Fruit fly (Drosophila melanogaster): ENCODE data around the gene Pitslre.
A peak's percentile ranks its signal among the peaks of the same experiment; 100 is the strongest.

Pitslre gene

DNA sequence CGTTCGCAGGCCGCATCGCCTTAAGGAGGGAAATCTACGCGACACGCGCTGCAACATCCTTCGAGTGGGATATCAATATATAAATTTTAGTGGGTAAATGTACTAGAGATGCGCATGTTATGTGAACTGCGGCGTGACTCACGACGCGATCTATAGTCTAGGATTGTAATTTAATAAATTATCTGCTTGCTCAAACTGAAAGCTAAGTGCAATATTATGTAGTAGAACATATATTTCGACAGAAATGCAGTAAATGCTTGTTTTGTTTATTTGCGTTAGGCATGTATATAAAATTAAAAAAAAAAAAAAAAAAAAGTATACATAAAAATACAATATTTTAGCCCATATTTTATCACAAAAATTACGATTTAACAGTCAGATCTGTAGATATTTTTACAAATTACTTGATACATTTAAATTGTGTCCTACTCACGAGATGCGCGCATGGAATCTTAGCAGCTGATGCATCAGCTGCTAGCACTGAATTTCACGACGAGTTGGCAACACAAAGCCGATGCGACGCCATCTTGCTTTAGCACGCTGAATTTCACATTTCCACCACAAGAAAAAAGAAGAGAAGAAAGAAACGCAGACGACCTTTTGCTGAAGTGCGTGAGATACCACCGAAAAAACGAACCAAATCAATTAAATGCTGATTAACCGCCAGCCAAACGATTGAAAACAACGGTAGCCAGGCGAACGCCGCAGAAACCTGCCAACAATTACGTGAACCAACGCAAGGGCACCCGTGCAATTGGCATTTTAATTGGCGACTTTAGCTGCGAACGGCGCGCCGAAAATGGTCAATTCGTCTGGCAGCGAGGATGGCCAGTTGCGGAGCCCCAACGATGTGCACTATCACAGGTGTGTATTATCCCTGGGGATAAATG is at the start of gene Pitslre, which contains the start of gene CG4042 (continued):
- TF ChIP-seq Abd-B (GFP tag; optimal IDR thresholded peaks at IDR 0.05) (no peak), crol (GFP tag; IDR thresholded peaks at IDR 0.05) (no peak), zfh2 (GFP tag; optimal IDR thresholded peaks at IDR 0.05) (no peak), dimm (GFP tag; IDR thresholded peaks at IDR 0.05) (no peak), CG17612 (GFP tag; IDR thresholded peaks at IDR 0.05) (no peak), shn (GFP tag; optimal IDR thresholded peaks at IDR 0.05) (peak; percentile 19), CG2120 (GFP tag; optimal IDR thresholded peaks at IDR 0.05) (peak; percentile 66), grn (GFP tag; optimal IDR thresholded peaks at IDR 0.05) (no peak), Meics (GFP tag; optimal IDR thresholded peaks at IDR 0.05) (peak; percentile 55), nau (GFP tag; optimal IDR thresholded peaks at IDR 0.05) (no peak), hb (GFP tag; IDR thresholded peaks at IDR 0.05; ENCODE audit: partially characterized antibody) (peak; percentile 54; the same call in 1 of the 3 replicates), Six4 (GFP tag; optimal IDR thresholded peaks at IDR 0.05) (peak; percentile 18), jing (GFP tag; optimal IDR thresholded peaks at IDR 0.05) (no peak), CG31224 (GFP tag; IDR thresholded peaks at IDR 0.05) (peak; percentile 33; the same call in 1 of the 2 replicates), CG14860 (GFP tag; IDR thresholded peaks at IDR 0.05; ENCODE audit: partially characterized antibody) (peak; percentile 56; the same call in 1 of the 3 replicates), MESR4 (GFP tag; optimal IDR thresholded peaks at IDR 0.05) (peak; percentile 97), ranshi (GFP tag; IDR thresholded peaks at IDR 0.05) (no peak), CG11696 (GFP tag; IDR thresholded peaks at IDR 0.05) (no peak), seq (GFP tag; IDR thresholded peaks at IDR 0.05) (0 out of 2 replicates have a peak, but pooled peaks have one; percentile 8), CG3726 (GFP tag; IDR thresholded peaks at IDR 0.05) (no peak), CG16779 (GFP tag; IDR thresholded peaks at IDR 0.05) (no peak), Oli (tag; optimal IDR thresholded peaks at IDR 0.05) (peak; percentile 28), gem (tag; optimal IDR thresholded peaks at IDR 0.05) (peak; percentile 57), Hmr (GFP tag; optimal IDR thresholded peaks at IDR 0.05) (peak; percentile 25), Antp (GFP tag; optimal IDR thresholded peaks at IDR 0.05) (no peak), Camta (GFP tag; optimal IDR thresholded peaks at IDR 0.05) (no peak), ind (GFP tag; optimal IDR thresholded peaks at IDR 0.05) (peak; percentile 56), corto (GFP tag; optimal IDR thresholded peaks at IDR 0.05) (peak; percentile 20), CG4854 (GFP tag; optimal IDR thresholded peaks at IDR 0.05) (no peak), Med (GFP tag) (no peak), Dp (GFP tag; optimal IDR thresholded peaks at IDR 0.05) (no peak), Hr51 (GFP tag; optimal IDR thresholded peaks at IDR 0.05) (peak; percentile 19 to 40), esg (GFP tag; conservative IDR thresholded peaks at IDR 0.05) (no peak), Sox102F (GFP tag; optimal IDR thresholded peaks at IDR 0.05) (peak; percentile 8), CG8388 (GFP tag; optimal IDR thresholded peaks at IDR 0.05) (peak; percentile 31), CG6254 (GFP tag; optimal IDR thresholded peaks at IDR 0.05) (no peak), CG8281 (tag; optimal IDR thresholded peaks at IDR 0.05) (no peak), kni (GFP tag; optimal IDR thresholded peaks at IDR 0.05) (no peak), sim (GFP tag; IDR thresholded peaks at IDR 0.05) (no peak), CG5245 (GFP tag; optimal IDR thresholded peaks at IDR 0.05) (no peak), CG10267 (tag; optimal IDR thresholded peaks at IDR 0.05) (peak; percentile 31), Dip2 (GFP tag; IDR thresholded peaks at IDR 0.05) (no peak), CG6175 (GFP tag; IDR thresholded peaks at IDR 0.05) (no peak), ase (GFP tag; IDR thresholded peaks at IDR 0.05) (0 out of 3 replicates have a peak, but pooled peaks have one; percentile 14), CG9727 (GFP tag; optimal IDR thresholded peaks at IDR 0.05) (no peak), Nf-YC (tag; optimal IDR thresholded peaks at IDR 0.05) (peak; percentile 62), CG31365 (tag; optimal IDR thresholded peaks at IDR 0.05) (no peak), CG12391 (tag; optimal IDR thresholded peaks at IDR 0.05) (peak; percentile 38)

Measured in whole organism, embryonic.